Worm (Caenorhabditis elegans): ENCODE data around the gene ZK185.1.

ZK185.1 gene

DNA sequence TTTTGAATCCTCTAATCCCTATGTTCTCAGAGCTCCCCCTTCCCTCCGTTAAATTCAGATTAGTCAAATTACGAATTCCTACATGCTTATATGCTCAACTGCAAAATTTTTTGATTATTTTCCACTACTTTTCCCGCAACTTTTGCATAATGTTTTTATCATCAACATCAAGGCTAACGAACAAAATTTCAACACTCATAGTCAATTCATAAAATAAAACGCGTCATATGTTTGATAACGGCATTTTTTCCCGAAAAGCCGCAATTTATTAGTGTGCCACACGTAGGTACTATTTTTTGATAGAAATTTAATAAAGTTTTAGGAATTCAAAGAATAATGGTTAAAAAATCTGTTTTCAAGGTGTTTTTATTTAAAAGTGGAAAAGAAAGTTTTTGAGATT lies 10.8 kb downstream of the ZK185.1 start:
- TF ChIP-seq nhr-12 (tag; optimal IDR thresholded peaks at IDR 0.05): no peak
- no peak for TF ChIP-seq elt-3 (tag; optimal IDR thresholded peaks at IDR 0.05)
- no peak for TF ChIP-seq C34B4.2 (tag; optimal IDR thresholded peaks at IDR 0.05)
- no peak for TF ChIP-seq lin-14 (GFP tag; optimal IDR thresholded peaks at IDR 0.05)
- TF ChIP-seq fkh-4 (tag; optimal IDR thresholded peaks at IDR 0.05; ENCODE audit: borderline replicate concordance): no peak
- no peak for TF ChIP-seq pax-3 (tag; optimal IDR thresholded peaks at IDR 0.05)
- TF ChIP-seq mab-9 (GFP tag; IDR thresholded peaks at IDR 0.05): no peak
- TF ChIP-seq ceh-88 (GFP tag; IDR thresholded peaks at IDR 0.05): no peak
- no peak for TF ChIP-seq zag-1 (tag; optimal IDR thresholded peaks at IDR 0.05)
- TF ChIP-seq tlp-1 (tag; optimal IDR thresholded peaks at IDR 0.05): no peak
- no peak for TF ChIP-seq tbx-2 (tag; optimal IDR thresholded peaks at IDR 0.05)
- TF ChIP-seq mep-1 (tag; optimal IDR thresholded peaks at IDR 0.05): no peak
- TF ChIP-seq unc-30 (tag; optimal IDR thresholded peaks at IDR 0.05): no peak
- TF ChIP-seq mef-2 (tag; optimal IDR thresholded peaks at IDR 0.05): no peak
- no peak for TF ChIP-seq snpc-4 (tag; optimal IDR thresholded peaks at IDR 0.05)
- no peak for TF ChIP-seq nhr-28 (tag; optimal IDR thresholded peaks at IDR 0.05)
- TF ChIP-seq nhr-11 (tag; optimal IDR thresholded peaks at IDR 0.05): no peak

ce11 chrIV:4562599-4563116 lies 14.3 kb downstream of the ZK185.1 start, which contains the start of gene igeg-1:
Gene igeg-1, plus strand, starts transcription at chrIV:4562649.
- TF ChIP-seq unc-62 (GFP tag; optimal IDR thresholded peaks at IDR 0.05): no peak
- no peak for TF ChIP-seq efl-1 (optimal IDR thresholded peaks at IDR 0.05)
- TF ChIP-seq efl-1 (GFP tag; optimal IDR thresholded peaks at IDR 0.05 in 1 of 2): peak in 1 of 2 experiments; percentile 28

ce11 chrIV:4564541-4564940 lies 16.2 kb downstream of the ZK185.1 start:
- peak; percentile 44 for TF ChIP-seq nhr-85 (tag)
- TF ChIP-seq nhr-12 (tag; optimal IDR thresholded peaks at IDR 0.05): no peak
- no peak for TF ChIP-seq hpl-2 (GFP tag; optimal IDR thresholded peaks at IDR 0.05)
- no peak for TF ChIP-seq F16B12.6 (tag; optimal IDR thresholded peaks at IDR 0.05)
- TF ChIP-seq tbx-2 (tag; optimal IDR thresholded peaks at IDR 0.05): no peak
- no peak for TF ChIP-seq fkh-8 (tag; optimal IDR thresholded peaks at IDR 0.05)

DNA sequence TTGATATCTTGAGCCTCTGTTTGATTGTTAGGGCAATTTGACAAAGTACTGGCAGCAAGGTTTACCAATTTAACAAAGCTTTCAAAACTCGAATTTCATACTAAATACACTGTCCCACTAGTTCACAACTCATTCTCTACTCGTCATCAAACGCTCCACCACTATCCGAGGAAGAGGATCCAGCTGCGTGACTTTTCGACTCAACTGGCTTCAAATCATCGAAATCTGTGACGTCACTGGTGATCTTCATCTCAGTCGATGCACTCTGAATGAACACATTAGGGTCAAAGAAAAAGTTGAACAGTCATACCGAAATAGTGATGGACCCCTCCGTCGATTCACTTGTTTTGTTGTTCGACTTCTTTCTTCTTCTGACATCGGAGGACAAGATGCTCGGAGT lies 17.5 kb downstream of the ZK185.1 start:
- TF ChIP-seq nhr-84 (tag; optimal IDR thresholded peaks at IDR 0.05): no peak
- no peak for TF ChIP-seq vab-15 (tag; optimal IDR thresholded peaks at IDR 0.05)
- TF ChIP-seq hpl-2 (GFP tag; optimal IDR thresholded peaks at IDR 0.05): no peak
- no peak for TF ChIP-seq lin-39 (tag; optimal IDR thresholded peaks at IDR 0.05)
- TF ChIP-seq nhr-28 (tag; optimal IDR thresholded peaks at IDR 0.05): no peak
- no peak for TF ChIP-seq nhr-19 (GFP tag; conservative IDR thresholded peaks at IDR 0.05)
- no peak for TF ChIP-seq C04F5.9 (tag; optimal IDR thresholded peaks at IDR 0.05)
- TF ChIP-seq lir-3 (tag; optimal IDR thresholded peaks at IDR 0.05; ENCODE audit: poor library complexity): no peak
- no peak for TF ChIP-seq fkh-10 (GFP tag; optimal IDR thresholded peaks at IDR 0.05)
- no peak for TF ChIP-seq sptf-1 (tag; optimal IDR thresholded peaks at IDR 0.05)
- no peak for TF ChIP-seq tlp-1 (tag; optimal IDR thresholded peaks at IDR 0.05)
- TF ChIP-seq blmp-1 (tag; optimal IDR thresholded peaks at IDR 0.05): no peak
- no peak for TF ChIP-seq dpl-1 (GFP tag; optimal IDR thresholded peaks at IDR 0.05)

ce11 chrIV:4567343-4567742 lies 19.0 kb downstream of the ZK185.1 start, which contains the start of gene F28E10.4:
Gene F28E10.4, minus strand, starts transcription at chrIV:4567443.
- TF ChIP-seq F16B12.6 (tag; optimal IDR thresholded peaks at IDR 0.05) (no peak), dsc-1 (tag; optimal IDR thresholded peaks at IDR 0.05) (no peak), unc-98 (GFP tag; IDR thresholded peaks at IDR 0.05) (no peak), ceh-82 (tag; optimal IDR thresholded peaks at IDR 0.05) (no peak), elt-3 (tag; optimal IDR thresholded peaks at IDR 0.05) (no peak), sup-37 (GFP tag; optimal IDR thresholded peaks at IDR 0.05) (no peak), nhr-237 (tag; optimal IDR thresholded peaks at IDR 0.05) (no peak), isw-1 (GFP tag; IDR thresholded peaks at IDR 0.05) (no peak), jun-1 (tag; optimal IDR thresholded peaks at IDR 0.05) (no peak), nhr-85 (tag) (no peak), swsn-7 (tag; optimal IDR thresholded peaks at IDR 0.05) (no peak), C16A3.4 (tag; optimal IDR thresholded peaks at IDR 0.05) (no peak), hlh-17 (GFP tag; optimal IDR thresholded peaks at IDR 0.05; ENCODE audit: borderline replicate concordance) (no peak), ets-5 (GFP tag; IDR thresholded peaks at IDR 0.05) (no peak), ceh-88 (GFP tag; IDR thresholded peaks at IDR 0.05) (no peak), ztf-11 (tag; optimal IDR thresholded peaks at IDR 0.05) (no peak), ces-1 (GFP tag; optimal IDR thresholded peaks at IDR 0.05) (no peak), Y116A8C.19 (tag; optimal IDR thresholded peaks at IDR 0.05; ENCODE audit: borderline replicate concordance) (no peak)

All from whole organism, L1 larva.